Worm (Caenorhabditis elegans) whole organism, young adult: ENCODE results near the gene Y40H4A.2.

Experiments
- ama-1 ChIP-seq, 3 experiments: fragments of 150-350 bp in 1 of 3; sonication (generic microtip) in 2 of 3; optimal IDR thresholded peaks; 2 replicates each; lab custom pipeline; 2014 to 2018; ENCODE audit warnings: missing biosample characterization in 2 of 3, missing genetic modification characterization in 2 of 3, missing genetic modification reagents in 2 of 3
- him-1 ChIP-seq: sonication (generic microtip); optimal IDR thresholded peaks from 2 replicates; lab custom pipeline; 2016; ENCODE audit warnings: missing genotype, missing genetic modification reagents, missing genetic modification characterization, missing compliant biosample characterization
- nfyb-1 ChIP-seq: fragments of 200-800 bp; sonication (Bioruptor generic); IDR thresholded peaks from 2 replicates; pipeline ENCODE4 v1.3.6; 2022; ENCODE audit warnings: missing genetic modification reagents, missing genetic modification characterization, missing compliant biosample characterization
- pha-4 ChIP-seq: fragments of 150-350 bp; sonication (generic microtip); optimal IDR thresholded peaks from 2 replicates; lab custom pipeline; 2014; ENCODE audit warnings: missing biosample characterization, missing genetic modification reagents, missing genetic modification characterization
- unc-62 ChIP-seq: fragments of 150-350 bp; optimal IDR thresholded peaks from 2 replicates; lab custom pipeline; 2014; ENCODE audit warnings: missing biosample characterization, missing genetic modification reagents, missing genetic modification characterization

- TF ChIP-seq pha-4 (tag; lab: Kevin White, UChicago) (no peak), unc-62 (GFP tag; lab: Kevin White, UChicago) (no peak), ama-1 (optimal IDR thresholded peaks at IDR 0.05; lab: Kevin White, UChicago) (no peak), ama-1 (GFP tag; optimal IDR thresholded peaks at IDR 0.05; lab: Kevin White, UChicago) (no peak), him-1 (tag; lab: Kevin White, UChicago) (no peak), nfyb-1 (GFP tag; lab: Robert Waterston, UW) (no peak)
Measured at ce11 chrV:14545816-14546283, 39.4 kb downstream of the Y40H4A.2 start, which contains the start of gene rike-1.
